Fruit fly (Drosophila melanogaster) whole organism, larva: ENCODE data around the gene NK7.1.

Source experiments
- noc ChIP-seq: fragments of 200-800 bp; sonication (Bioruptor generic); optimal IDR thresholded peaks from 3 replicates; lab custom pipeline; 2019; ENCODE audit warnings: missing biosample characterization, mild to moderate bottlenecking, missing genetic modification characterization, moderate library complexity

NK7.1 gene

dm6 chr3R:14315912-14316444, 56.8 kb downstream of the NK7.1 start, which contains the start of gene Set8:
TSS of gene Set8 (plus strand) at chr3R:14316038.
- no peak for TF ChIP-seq noc (tag; lab: Kevin White, UChicago)

- TF ChIP-seq noc (tag; lab: Kevin White, UChicago), result no peak
These were observed 58.2 kb downstream of the NK7.1 start, which contains the start of gene Crz for dm6 chr3R:14314554-14314953. TSS of gene Crz (plus strand) at chr3R:14314854.

dm6 chr3R:14311027-14311426, 61.7 kb downstream of the NK7.1 start:
- peak; percentile 30 for TF ChIP-seq noc (tag; lab: Kevin White, UChicago)

dm6 chr3R:14310062-14310461, 62.7 kb downstream of the NK7.1 start, which contains the start of gene CG31321:
TSS of gene CG31321 (plus strand) at chr3R:14310362.
- no peak for TF ChIP-seq noc (tag; lab: Kevin White, UChicago)

dm6 chr3R:14308801-14309217, 63.9 kb downstream of the NK7.1 start, which contains the start of gene Polr2I:
TSS of gene Polr2I (plus strand) at chr3R:14309089.
- peak; percentile 12 for TF ChIP-seq noc (tag; lab: Kevin White, UChicago)

- TF ChIP-seq noc (tag; lab: Kevin White, UChicago), result no peak
These were observed 64.6 kb downstream of the NK7.1 start for dm6 chr3R:14307972-14308673.

dm6 chr3R:14302128-14302527, 70.6 kb downstream of the NK7.1 start, which contains the start of gene IFT54:
TSS of gene IFT54 (plus strand) at chr3R:14302428.
- TF ChIP-seq noc (tag; lab: Kevin White, UChicago), result no peak

- peak; percentile 8 for TF ChIP-seq noc (tag; lab: Kevin White, UChicago)
These were observed 72.9 kb downstream of the NK7.1 start for dm6 chr3R:14299891-14300290.

- TF ChIP-seq noc (tag; lab: Kevin White, UChicago), result no peak
These were observed 74.5 kb downstream of the NK7.1 start for dm6 chr3R:14298078-14298896.

- TF ChIP-seq noc (tag; lab: Kevin White, UChicago), result no peak
These were observed 75.3 kb downstream of the NK7.1 start for dm6 chr3R:14297489-14297888.

- no peak for TF ChIP-seq noc (tag; lab: Kevin White, UChicago)
These were observed 76.1 kb downstream of the NK7.1 start for dm6 chr3R:14296700-14297099.

dm6 chr3R:14296126-14296525, 76.6 kb downstream of the NK7.1 start:
- TF ChIP-seq noc (tag; lab: Kevin White, UChicago), result peak; percentile 61

dm6 chr3R:14294397-14295018, 78.2 kb downstream of the NK7.1 start:
- peak; percentile 29 for TF ChIP-seq noc (tag; lab: Kevin White, UChicago)

- TF ChIP-seq noc (tag; lab: Kevin White, UChicago), result no peak
These were observed 80.4 kb downstream of the NK7.1 start for dm6 chr3R:14292307-14292711.

- TF ChIP-seq noc (tag; lab: Kevin White, UChicago), result peak; percentile 89
These were observed 81.3 kb downstream of the NK7.1 start for dm6 chr3R:14291431-14291830.
